Worm (Caenorhabditis elegans) whole organism, L2 larva: Measurements from ENCODE around the gene zmp-3.

Experiments
- F13H6.1 ChIP-seq: sonication (generic microtip); optimal IDR thresholded peaks from 2 replicates; lab custom pipeline; 2016; ENCODE audit warnings: missing genetic modification characterization, missing compliant biosample characterization
- R02D3.7 ChIP-seq: fragments of 150-350 bp; optimal IDR thresholded peaks from 2 replicates; lab custom pipeline; 2014; ENCODE audit warnings: missing biosample characterization, missing genetic modification characterization
- Y55F3AM.14 ChIP-seq: fragments of 200-800 bp; sonication (Bioruptor generic); optimal IDR thresholded peaks from 2 replicates; lab custom pipeline; 2018; ENCODE audit warnings: mild to moderate bottlenecking, missing genetic modification characterization, missing compliant biosample characterization
- ZK546.5 ChIP-seq: sonication (generic microtip); optimal IDR thresholded peaks from 2 replicates; lab custom pipeline; 2017; ENCODE audit warnings: missing biosample characterization, missing genetic modification characterization
- alr-1 ChIP-seq: fragments of 150-350 bp; optimal IDR thresholded peaks from 2 replicates; lab custom pipeline; 2014; ENCODE audit warnings: missing biosample characterization, missing genetic modification characterization
- aly-2 ChIP-seq: fragments of 150-350 bp; optimal IDR thresholded peaks from 2 replicates; lab custom pipeline; 2014; ENCODE audit warnings: missing biosample characterization, missing genetic modification characterization
- ama-1 ChIP-seq: fragments of 150-350 bp; optimal IDR thresholded peaks from 2 replicates; lab custom pipeline; 2018; ENCODE audit warnings: inconsistent platforms
- blmp-1 ChIP-seq: sonication (generic microtip); optimal IDR thresholded peaks from 2 replicates; lab custom pipeline; 2017; ENCODE audit warnings: missing genetic modification characterization, mild to moderate bottlenecking, missing compliant biosample characterization, antibody characterized with exemption, moderate library complexity; ENCODE audit not compliant: insufficient read depth
- ceh-82 ChIP-seq: fragments of 150-350 bp; optimal IDR thresholded peaks from 2 replicates; lab custom pipeline; 2014; ENCODE audit warnings: missing biosample characterization, missing genetic modification characterization
- crh-2 ChIP-seq: sonication (generic microtip); optimal IDR thresholded peaks from 2 replicates; lab custom pipeline; 2017; ENCODE audit warnings: missing biosample characterization, missing genetic modification characterization
- dmd-4 ChIP-seq: sonication (generic microtip); optimal IDR thresholded peaks from 2 replicates; lab custom pipeline; 2017; ENCODE audit warnings: missing biosample characterization, missing genetic modification characterization
- egl-27 ChIP-seq: sonication (generic microtip); optimal IDR thresholded peaks from 3 replicates; lab custom pipeline; 2017; ENCODE audit warnings: missing biosample characterization, missing genetic modification reagents, missing genetic modification characterization
- elt-1 ChIP-seq: fragments of 150-350 bp; optimal IDR thresholded peaks from 2 replicates; lab custom pipeline; 2014; ENCODE audit warnings: missing biosample characterization, missing genetic modification characterization
- elt-3 ChIP-seq: sonication (generic microtip); optimal IDR thresholded peaks from 2 replicates; lab custom pipeline; 2017; ENCODE audit warnings: missing biosample characterization, missing genetic modification characterization
- gmeb-1 ChIP-seq: fragments of 150-350 bp; optimal IDR thresholded peaks from 2 replicates; lab custom pipeline; 2014; ENCODE audit warnings: missing biosample characterization, missing genetic modification characterization
- lin-11 ChIP-seq: fragments of 150-350 bp; sonication (generic microtip); optimal IDR thresholded peaks from 2 replicates; lab custom pipeline; 2014; ENCODE audit warnings: missing biosample characterization, missing genetic modification characterization, inconsistent platforms, mixed read lengths
- lin-13 ChIP-seq: fragments of 150-350 bp; optimal IDR thresholded peaks from 2 replicates; lab custom pipeline; 2014; ENCODE audit warnings: missing biosample characterization, missing genetic modification reagents, missing genetic modification characterization
- lin-39 ChIP-seq: fragments of 150-350 bp; optimal IDR thresholded peaks from 2 replicates; lab custom pipeline; 2014; ENCODE audit warnings: missing biosample characterization, missing genetic modification reagents, missing genetic modification characterization
- lsy-2 ChIP-seq, 2 experiments: fragments of 150-350 bp in 1 of 2; sonication (generic microtip) in 1 of 2; optimal IDR thresholded peaks; 2 replicates each; lab custom pipeline; 2014 to 2017; ENCODE audit warnings: missing biosample characterization in 2 of 2, missing genetic modification characterization in 2 of 2
- mab-5 ChIP-seq: fragments of 150-350 bp; optimal IDR thresholded peaks from 2 replicates; lab custom pipeline; 2014; ENCODE audit warnings: missing biosample characterization, missing genetic modification characterization
- mbf-1 ChIP-seq: sonication (generic microtip); optimal IDR thresholded peaks from 2 replicates; lab custom pipeline; 2017; ENCODE audit warnings: missing biosample characterization, missing genetic modification characterization
- mdl-1 ChIP-seq, 2 experiments: fragments of 150-350 bp in 1 of 2; sonication (generic microtip) in 1 of 2; optimal IDR thresholded peaks; 2 replicates each; lab custom pipeline; 2017; ENCODE audit warnings: missing biosample characterization in 2 of 2, missing genetic modification characterization in 2 of 2
- nhr-10 ChIP-seq: sonication (generic microtip); optimal IDR thresholded peaks from 2 replicates; lab custom pipeline; 2017; ENCODE audit warnings: missing biosample characterization, missing genetic modification characterization
- nhr-11 ChIP-seq: fragments of 150-350 bp; optimal IDR thresholded peaks from 2 replicates; lab custom pipeline; 2014; ENCODE audit warnings: missing biosample characterization, missing genetic modification characterization
- nhr-21 ChIP-seq: fragments of 150-350 bp; optimal IDR thresholded peaks from 2 replicates; lab custom pipeline; 2014; ENCODE audit warnings: missing biosample characterization, missing genetic modification characterization
- nhr-23 ChIP-seq: fragments of 150-350 bp; optimal IDR thresholded peaks from 2 replicates; lab custom pipeline; 2014; ENCODE audit warnings: missing biosample characterization, missing genetic modification reagents, missing genetic modification characterization
- nhr-237 ChIP-seq: fragments of 150-350 bp; optimal IDR thresholded peaks from 2 replicates; lab custom pipeline; 2014; ENCODE audit warnings: missing biosample characterization, missing genetic modification characterization
- nhr-25 ChIP-seq: fragments of 150-350 bp; sonication (generic microtip); optimal IDR thresholded peaks from 3 replicates; lab custom pipeline; 2014; ENCODE audit warnings: missing biosample characterization, missing genetic modification characterization
- nhr-77 ChIP-seq: fragments of 150-350 bp; optimal IDR thresholded peaks from 2 replicates; lab custom pipeline; 2014; ENCODE audit warnings: missing biosample characterization, missing genetic modification characterization
- peb-1 ChIP-seq: fragments of 150-350 bp; optimal IDR thresholded peaks from 2 replicates; lab custom pipeline; 2014; ENCODE audit warnings: missing biosample characterization, missing genetic modification characterization
- sma-3 ChIP-seq: sonication (generic microtip); optimal IDR thresholded peaks from 2 replicates; lab custom pipeline; 2016; ENCODE audit warnings: missing genetic modification reagents, missing genetic modification characterization, missing compliant biosample characterization
- snpc-4 ChIP-seq: fragments of 150-350 bp; optimal IDR thresholded peaks from 2 replicates; lab custom pipeline; 2014; ENCODE audit warnings: missing biosample characterization, missing genetic modification characterization
- unc-39 ChIP-seq: fragments of 150-350 bp; optimal IDR thresholded peaks from 2 replicates; lab custom pipeline; 2014; ENCODE audit warnings: missing biosample characterization, missing genetic modification characterization
- unc-62 ChIP-seq: fragments of 150-350 bp; optimal IDR thresholded peaks from 2 replicates; lab custom pipeline; 2014; ENCODE audit warnings: missing biosample characterization, missing genetic modification reagents, missing genetic modification characterization
- zag-1 ChIP-seq: fragments of 150-350 bp; optimal IDR thresholded peaks from 2 replicates; lab custom pipeline; 2014; ENCODE audit warnings: missing biosample characterization, missing genetic modification characterization

zmp-3 gene

ce11 chrV:2934075-2934474 lies 24.6 kb upstream of the zmp-3 start, which contains the start of gene srh-247:
TSS of gene srh-247 (minus strand) at chrV:2934175.
- TF ChIP-seq zag-1 (tag; lab: Kevin White, UChicago) (no peak), mab-5 (tag; lab: Kevin White, UChicago) (no peak), crh-2 (tag; lab: Kevin White, UChicago) (no peak), ceh-82 (tag; lab: Kevin White, UChicago) (no peak), mdl-1 (tag; optimal IDR thresholded peaks at IDR 0.05; lab: Kevin White, UChicago) (no peak), nhr-77 (no peak), elt-1 (tag; lab: Kevin White, UChicago) (no peak), aly-2 (tag; lab: Kevin White, UChicago) (no peak), dmd-4 (tag; lab: Kevin White, UChicago) (no peak), lsy-2 (tag; optimal IDR thresholded peaks at IDR 0.05; lab: Kevin White, UChicago) (no peak), Y55F3AM.14 (GFP tag; lab: Kevin White, UChicago) (no peak), blmp-1 (tag; lab: Kevin White, UChicago) (no peak), peb-1 (tag; lab: Kevin White, UChicago) (no peak), F13H6.1 (tag; lab: Kevin White, UChicago) (no peak), lin-13 (GFP tag; lab: Kevin White, UChicago) (no peak), ZK546.5 (tag; lab: Kevin White, UChicago) (no peak), nhr-25 (tag; lab: Kevin White, UChicago) (no peak), unc-62 (GFP tag; lab: Kevin White, UChicago) (no peak), lin-39 (tag; lab: Kevin White, UChicago) (no peak)

ce11 chrV:2931252-2931651 lies 21.8 kb upstream of the zmp-3 start, which contains the start of gene C31B8.1:
TSS of gene C31B8.1 (plus strand) at chrV:2931552.
- no peak for TF ChIP-seq ama-1 (lab: Kevin White, UChicago)
- no peak for TF ChIP-seq nhr-21 (tag; lab: Kevin White, UChicago)
- TF ChIP-seq elt-3 (tag; lab: Kevin White, UChicago), result no peak
- TF ChIP-seq snpc-4 (tag; lab: Kevin White, UChicago), result no peak
- TF ChIP-seq nhr-23, result no peak
- no peak for TF ChIP-seq lsy-2 (tag; optimal IDR thresholded peaks at IDR 0.05; lab: Kevin White, UChicago)
- TF ChIP-seq mbf-1, result no peak
- TF ChIP-seq crh-2 (tag; lab: Kevin White, UChicago), result no peak
- TF ChIP-seq R02D3.7 (tag; lab: Kevin White, UChicago), result no peak
- TF ChIP-seq sma-3, result no peak
- no peak for TF ChIP-seq mdl-1 (tag; optimal IDR thresholded peaks at IDR 0.05; lab: Kevin White, UChicago)
- no peak for TF ChIP-seq nhr-11
- no peak for TF ChIP-seq egl-27 (tag; lab: Kevin White, UChicago)

ce11 chrV:2929753-2930152 lies 20.3 kb upstream of the zmp-3 start, which contains the start of gene C31B8.16:
TSS of gene C31B8.16 (plus strand) at chrV:2930053.
- TF ChIP-seq unc-39 (tag; lab: Kevin White, UChicago) (no peak), gmeb-1 (tag; lab: Kevin White, UChicago) (no peak), lin-11 (tag; lab: Kevin White, UChicago) (no peak), nhr-11 (no peak), nhr-23 (no peak), mdl-1 (tag; optimal IDR thresholded peaks at IDR 0.05; lab: Kevin White, UChicago) (no peak), nhr-10 (no peak), snpc-4 (tag; lab: Kevin White, UChicago) (no peak), peb-1 (tag; lab: Kevin White, UChicago) (no peak)

DNA sequence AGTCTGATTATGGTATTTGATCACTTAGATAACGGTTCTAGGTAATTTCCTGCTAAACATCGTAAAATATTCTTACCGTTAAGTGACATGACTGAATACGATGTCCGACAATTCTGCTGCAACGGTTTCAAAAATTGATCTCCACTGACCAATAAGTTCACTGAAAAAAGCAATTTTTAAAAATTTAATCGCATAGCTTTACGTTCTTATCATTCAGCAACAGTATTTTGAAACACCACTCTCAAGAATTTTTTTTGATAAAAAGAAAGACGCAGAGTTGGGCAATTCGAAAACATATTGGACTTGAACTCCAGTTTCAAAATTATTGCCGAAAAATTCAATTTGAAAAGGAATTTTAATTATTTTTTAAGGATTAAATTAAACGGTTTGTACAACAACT lies 18.1 kb upstream of the zmp-3 start, which contains the start of gene C31B8.12:
Gene C31B8.12 (minus strand): TSS at position 101 of the 400 bp plus-strand sequence.
- TF ChIP-seq crh-2 (tag; lab: Kevin White, UChicago) (no peak), nhr-21 (tag; lab: Kevin White, UChicago) (no peak), lin-39 (tag; lab: Kevin White, UChicago) (no peak), elt-3 (tag; lab: Kevin White, UChicago) (no peak), lsy-2 (tag; optimal IDR thresholded peaks at IDR 0.05; lab: Kevin White, UChicago) (no peak), nhr-10 (no peak), unc-62 (GFP tag; lab: Kevin White, UChicago) (no peak), aly-2 (tag; lab: Kevin White, UChicago) (no peak), dmd-4 (tag; lab: Kevin White, UChicago) (no peak), ZK546.5 (tag; lab: Kevin White, UChicago) (no peak), alr-1 (tag; lab: Kevin White, UChicago) (no peak), peb-1 (tag; lab: Kevin White, UChicago) (no peak), nhr-23 (no peak), nhr-237 (tag; lab: Kevin White, UChicago) (no peak)
- TF ChIP-seq, all 48 proteins: peak for 0
